Fruit fly (Drosophila melanogaster): ENCODE results near the gene CG42500.

CG42500 gene

DNA sequence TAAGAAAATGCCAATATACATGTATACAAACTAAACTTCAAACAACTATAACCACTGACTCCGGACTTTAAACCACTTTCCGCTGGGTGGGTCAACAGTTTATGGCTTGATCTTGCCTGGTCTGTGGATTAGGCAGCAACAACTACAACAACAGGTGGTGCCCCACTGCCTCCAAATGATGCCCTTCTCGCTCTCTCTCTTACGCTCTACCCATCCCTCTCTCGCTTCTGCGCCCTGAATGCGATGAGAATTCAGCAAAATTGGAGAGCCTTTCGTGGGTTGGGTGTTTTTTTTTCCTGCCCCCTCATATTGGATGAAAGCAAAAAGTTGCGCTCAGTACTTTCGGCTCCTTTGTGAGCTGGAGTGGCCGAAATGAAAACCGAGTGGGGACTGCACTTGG, 11.5 kb downstream of the CG42500 start:
- TF ChIP-seq CG12605 (GFP tag; IDR thresholded peaks at IDR 0.05) = peak; percentile 52; the same call in 1 of the 2 replicates
- no peak for TF ChIP-seq CG17806 (tag; optimal IDR thresholded peaks at IDR 0.05)

DNA sequence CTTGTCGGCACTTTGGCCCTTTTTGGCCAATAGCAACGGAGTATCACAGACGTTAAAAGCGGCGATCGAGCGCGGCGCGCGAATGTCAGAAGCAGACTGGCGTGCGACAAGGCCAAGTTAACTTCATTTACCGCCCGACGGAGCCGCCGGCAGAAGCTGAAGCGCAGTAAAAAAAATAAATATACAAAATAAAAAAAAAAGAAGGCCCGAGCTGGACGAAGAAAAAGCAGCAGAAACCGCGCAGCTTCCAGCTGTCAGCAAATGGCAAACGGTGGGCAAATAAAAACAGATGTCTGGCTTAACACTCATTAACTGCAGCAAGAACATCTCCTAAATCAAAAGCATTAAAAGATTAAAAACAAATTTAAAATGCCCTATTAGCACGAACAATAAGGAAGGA, 20.5 kb downstream of the CG42500 start, which contains the start of gene CG14356:
CG14356 (minus strand) TSS at position 101 of the 400 bp plus-strand sequence.
- no peak for TF ChIP-seq CG34367 (tag; optimal IDR thresholded peaks at IDR 0.05)
- no peak for TF ChIP-seq CG14655 (GFP tag; optimal IDR thresholded peaks at IDR 0.05)
- TF ChIP-seq Pif1B (GFP tag; optimal IDR thresholded peaks at IDR 0.05) = no peak
- TF ChIP-seq gl (tag; optimal IDR thresholded peaks at IDR 0.05) = no peak
- TF ChIP-seq CG12605 (GFP tag; IDR thresholded peaks at IDR 0.05) = no peak
- TF ChIP-seq CG13204 (GFP tag; optimal IDR thresholded peaks at IDR 0.05) = no peak
- no peak for TF ChIP-seq CG32121 (GFP tag; IDR thresholded peaks at IDR 0.05)
- TF ChIP-seq fd96Ca (GFP tag; IDR thresholded peaks at IDR 0.05) = no peak
- no peak for TF ChIP-seq rn (GFP tag; IDR thresholded peaks at IDR 0.05)
- no peak for TF ChIP-seq D1 (tag; optimal IDR thresholded peaks at IDR 0.05)
- no peak for TF ChIP-seq CG10348 (GFP tag; IDR thresholded peaks at IDR 0.05)
- no peak for TF ChIP-seq CG8301 (tag; optimal IDR thresholded peaks at IDR 0.05)
- TF ChIP-seq CG9948 (tag; optimal IDR thresholded peaks at IDR 0.05) = no peak
- no peak for TF ChIP-seq CG8159 (tag; optimal IDR thresholded peaks at IDR 0.05)
- TF ChIP-seq CG17806 (tag; optimal IDR thresholded peaks at IDR 0.05) = no peak
- no peak for TF ChIP-seq Snoo (tag; optimal IDR thresholded peaks at IDR 0.05)
- no peak for TF ChIP-seq EcR (GFP tag; optimal IDR thresholded peaks at IDR 0.05)
- TF ChIP-seq Ets98B (GFP tag; IDR thresholded peaks at IDR 0.05) = no peak
- no peak for TF ChIP-seq Pif1A (GFP tag; optimal IDR thresholded peaks at IDR 0.05)
- no peak for TF ChIP-seq CG15710 (tag; optimal IDR thresholded peaks at IDR 0.05)

DNA sequence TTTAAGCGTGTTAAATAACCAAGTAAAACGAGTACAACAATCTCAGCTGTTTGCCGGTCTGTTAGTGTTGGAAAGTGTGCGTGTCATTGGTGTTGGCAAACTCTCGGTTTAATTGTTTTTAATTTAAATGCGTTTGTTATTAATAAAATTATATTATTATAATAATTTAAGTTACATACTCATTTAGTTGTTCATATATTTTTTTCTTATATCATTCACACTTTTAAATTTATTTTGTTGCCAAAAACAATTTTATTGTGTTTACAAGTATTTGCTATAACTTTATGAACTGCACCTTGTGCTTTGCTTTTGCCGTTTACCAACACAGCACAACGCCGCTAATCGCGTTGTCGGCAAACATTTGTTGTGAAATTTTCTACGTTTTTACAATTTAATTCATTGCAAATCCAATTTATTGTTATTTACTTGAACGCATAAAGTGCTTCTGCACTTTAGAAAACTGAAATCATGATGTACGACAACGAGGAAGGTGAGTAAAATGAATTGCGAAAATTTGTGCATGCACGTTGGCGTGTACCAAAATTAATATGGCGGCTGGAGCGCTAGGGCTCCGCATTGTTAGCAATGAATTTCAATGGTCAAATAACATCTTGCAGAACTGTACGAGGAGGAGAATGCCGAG, 26.9 kb downstream of the CG42500 start, which contains the start of the genes 140up and Polr2B:
140up (minus strand) TSS at position 70 of the 643 bp plus-strand sequence.
Polr2B (plus strand) TSS at position 313 of the 643 bp plus-strand sequence.
- TF ChIP-seq Pif1A (GFP tag; optimal IDR thresholded peaks at IDR 0.05) (peak; percentile 69), CG17806 (tag; optimal IDR thresholded peaks at IDR 0.05) (peak; percentile 82), CG10348 (GFP tag; IDR thresholded peaks at IDR 0.05) (peak; percentile 52), CG8301 (tag; optimal IDR thresholded peaks at IDR 0.05) (no peak), Pif1B (GFP tag; optimal IDR thresholded peaks at IDR 0.05) (peak; percentile 80), CG15710 (tag; optimal IDR thresholded peaks at IDR 0.05) (peak; percentile 91), CG13204 (GFP tag; optimal IDR thresholded peaks at IDR 0.05) (no peak), CG32121 (GFP tag; IDR thresholded peaks at IDR 0.05) (peak; percentile 90), CG9948 (tag; optimal IDR thresholded peaks at IDR 0.05) (peak; percentile 88), CG14655 (GFP tag; optimal IDR thresholded peaks at IDR 0.05) (no peak), fd96Ca (GFP tag; IDR thresholded peaks at IDR 0.05) (peak; percentile 65), gl (tag; optimal IDR thresholded peaks at IDR 0.05) (peak; percentile 46), CG34367 (tag; optimal IDR thresholded peaks at IDR 0.05) (peak; percentile 84), Ets98B (GFP tag; IDR thresholded peaks at IDR 0.05) (peak; percentile 85), EcR (GFP tag; optimal IDR thresholded peaks at IDR 0.05) (no peak), rn (GFP tag; IDR thresholded peaks at IDR 0.05) (peak; percentile 85), Snoo (tag; optimal IDR thresholded peaks at IDR 0.05) (peak; percentile 83), CG8159 (tag; optimal IDR thresholded peaks at IDR 0.05) (peak; percentile 91), D1 (tag; optimal IDR thresholded peaks at IDR 0.05) (peak; percentile 89), CG12605 (GFP tag; IDR thresholded peaks at IDR 0.05) (peak; percentile 41; the same call in 1 of the 2 replicates), CG4496 (GFP tag; IDR thresholded peaks at IDR 0.05) (peak; percentile 89)

DNA sequence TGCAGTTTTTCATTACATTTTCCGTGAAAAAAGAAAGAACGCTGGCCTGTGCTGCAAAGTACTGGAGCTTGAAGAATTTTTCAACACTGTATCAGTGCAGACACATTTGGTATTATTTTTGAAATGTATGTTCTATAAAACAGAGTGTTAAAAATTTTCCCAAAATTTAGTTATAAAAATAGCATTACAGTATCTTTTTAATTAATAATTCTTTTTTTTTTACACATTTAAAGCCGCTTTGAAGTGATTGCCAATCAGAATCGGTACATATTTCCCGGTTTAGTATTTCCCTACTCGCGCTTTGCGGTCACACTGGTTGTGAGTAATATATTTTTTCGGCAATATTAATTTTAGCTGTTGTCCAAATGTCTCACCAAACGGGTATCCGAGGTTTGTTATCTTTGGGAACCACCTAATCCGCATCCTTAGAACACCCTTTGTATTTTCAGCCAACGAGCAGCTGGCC, 30.1 kb downstream of the CG42500 start, which contains the start of the genes Abi and twf:
Abi (minus strand) TSS at position 74 of the 466 bp plus-strand sequence.
twf (plus strand) TSS at position 308 of the 466 bp plus-strand sequence.
- TF ChIP-seq CG15710 (tag; optimal IDR thresholded peaks at IDR 0.05) = peak; percentile 47
- TF ChIP-seq CG32121 (GFP tag; IDR thresholded peaks at IDR 0.05) = peak; percentile 30; the same call in 1 of the 2 replicates
- no peak for TF ChIP-seq Pif1A (GFP tag; optimal IDR thresholded peaks at IDR 0.05)
- no peak for TF ChIP-seq Snoo (tag; optimal IDR thresholded peaks at IDR 0.05)
- peak; percentile 45 for TF ChIP-seq CG8159 (tag; optimal IDR thresholded peaks at IDR 0.05)
- peak; percentile 35; the same call in 1 of the 2 replicates for TF ChIP-seq Ets98B (GFP tag; IDR thresholded peaks at IDR 0.05)
- peak; percentile 31; the same call in 1 of the 3 replicates for TF ChIP-seq CG4496 (GFP tag; IDR thresholded peaks at IDR 0.05)
- no peak for TF ChIP-seq rn (GFP tag; IDR thresholded peaks at IDR 0.05)
- TF ChIP-seq CG12605 (GFP tag; IDR thresholded peaks at IDR 0.05) = no peak
- no peak for TF ChIP-seq Pif1B (GFP tag; optimal IDR thresholded peaks at IDR 0.05)
- TF ChIP-seq D1 (tag; optimal IDR thresholded peaks at IDR 0.05) = no peak
- peak; percentile 35 for TF ChIP-seq CG9948 (tag; optimal IDR thresholded peaks at IDR 0.05)
- TF ChIP-seq CG10348 (GFP tag; IDR thresholded peaks at IDR 0.05) = no peak
- no peak for TF ChIP-seq EcR (GFP tag; optimal IDR thresholded peaks at IDR 0.05)
- no peak for TF ChIP-seq CG13204 (GFP tag; optimal IDR thresholded peaks at IDR 0.05)
- TF ChIP-seq fd96Ca (GFP tag; IDR thresholded peaks at IDR 0.05) = no peak
- no peak for TF ChIP-seq gl (tag; optimal IDR thresholded peaks at IDR 0.05)
- TF ChIP-seq CG14655 (GFP tag; optimal IDR thresholded peaks at IDR 0.05) = no peak
- peak; percentile 44 for TF ChIP-seq CG17806 (tag; optimal IDR thresholded peaks at IDR 0.05)
- peak; percentile 29 for TF ChIP-seq CG34367 (tag; optimal IDR thresholded peaks at IDR 0.05)
- TF ChIP-seq CG8301 (tag; optimal IDR thresholded peaks at IDR 0.05) = no peak

DNA sequence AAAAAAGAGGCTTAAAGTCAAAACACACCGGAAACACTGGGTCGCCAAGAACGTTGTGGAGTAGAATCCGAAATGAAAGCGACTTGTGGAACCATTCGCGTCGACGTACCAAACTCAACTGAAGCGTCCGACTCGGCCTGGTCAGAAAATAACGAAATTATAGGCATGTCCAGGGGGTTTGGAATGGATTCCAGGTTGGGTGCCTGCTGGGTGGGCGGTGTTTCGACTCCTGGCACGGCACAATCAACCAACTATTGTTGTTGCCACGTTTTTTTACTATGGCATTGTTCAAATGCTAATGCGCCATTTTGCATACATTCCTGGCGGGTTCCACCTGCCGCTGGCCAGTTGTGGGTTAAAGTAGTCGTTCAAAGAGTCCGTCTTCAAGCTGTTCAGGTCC, 34.1 kb downstream of the CG42500 start, which contains the start of gene Kif19A:
Kif19A (minus strand) TSS at position 101 of the 400 bp plus-strand sequence.
- TF ChIP-seq CG9948 (tag; optimal IDR thresholded peaks at IDR 0.05) (no peak), CG8301 (tag; optimal IDR thresholded peaks at IDR 0.05) (no peak), fd96Ca (GFP tag; IDR thresholded peaks at IDR 0.05) (no peak), CG32121 (GFP tag; IDR thresholded peaks at IDR 0.05) (no peak), CG10348 (GFP tag; IDR thresholded peaks at IDR 0.05) (no peak), rn (GFP tag; IDR thresholded peaks at IDR 0.05) (no peak), CG8159 (tag; optimal IDR thresholded peaks at IDR 0.05) (no peak), CG14655 (GFP tag; optimal IDR thresholded peaks at IDR 0.05) (no peak), CG34367 (tag; optimal IDR thresholded peaks at IDR 0.05) (no peak), CG13204 (GFP tag; optimal IDR thresholded peaks at IDR 0.05) (no peak), Ets98B (GFP tag; IDR thresholded peaks at IDR 0.05) (no peak), CG12605 (GFP tag; IDR thresholded peaks at IDR 0.05) (no peak), D1 (tag; optimal IDR thresholded peaks at IDR 0.05) (no peak), EcR (GFP tag; optimal IDR thresholded peaks at IDR 0.05) (no peak), Pif1B (GFP tag; optimal IDR thresholded peaks at IDR 0.05) (no peak), CG4496 (GFP tag; IDR thresholded peaks at IDR 0.05) (no peak), gl (tag; optimal IDR thresholded peaks at IDR 0.05) (no peak), Pif1A (GFP tag; optimal IDR thresholded peaks at IDR 0.05) (no peak)
